Fruit fly (Drosophila melanogaster): ENCODE data around the gene CG33986.

dm6 chr3L:15548843-15549242 is 23.8 kb upstream of the CG33986 start:
- TF ChIP-seq Myc (optimal IDR thresholded peaks at IDR 0.05): no peak
- no peak for TF ChIP-seq Sin3A (optimal IDR thresholded peaks at IDR 0.05)
